Worm (Caenorhabditis elegans) whole organism, L4 larva: ENCODE data around the gene srh-241.

Experiments
- D1046.2 ChIP-seq: fragments of 200-800 bp; sonication (Bioruptor generic); IDR thresholded peaks from 2 replicates; pipeline ENCODE4 v1.3.6; 2022; ENCODE audit warnings: missing genetic modification characterization, missing compliant biosample characterization
- F10B5.3 ChIP-seq: sonication (generic microtip); optimal IDR thresholded peaks from 2 replicates; lab custom pipeline; 2016; ENCODE audit warnings: mild to moderate bottlenecking, missing genetic modification characterization, missing compliant biosample characterization
- F26F4.8 ChIP-seq: fragments of 200-800 bp; sonication (Bioruptor generic); conservative IDR thresholded peaks from 2 replicates; pipeline ENCODE4 v1.3.6; 2022; ENCODE audit warnings: missing genetic modification characterization, missing compliant biosample characterization
- F44E2.7 ChIP-seq: fragments of 200-800 bp; sonication (Bioruptor generic); IDR thresholded peaks from 2 replicates; pipeline ENCODE4 v2.1.2; 2022; ENCODE audit warnings: missing genetic modification characterization, missing compliant biosample characterization
- F49E8.2 ChIP-seq: sonication (generic microtip); optimal IDR thresholded peaks from 2 replicates; lab custom pipeline; 2016; ENCODE audit warnings: missing compliant biosample characterization, mild to moderate bottlenecking, missing genetic modification characterization, borderline replicate concordance
- T20F7.1 ChIP-seq: fragments of 200-800 bp; sonication (Bioruptor generic); optimal IDR thresholded peaks from 2 replicates; lab custom pipeline; 2018; ENCODE audit warnings: mild to moderate bottlenecking, missing genetic modification characterization, missing compliant biosample characterization
- Y5F2A.4 ChIP-seq: fragments of 200-800 bp; sonication (Bioruptor generic); optimal IDR thresholded peaks from 2 replicates; lab custom pipeline; 2018; ENCODE audit warnings: mild to moderate bottlenecking, missing genetic modification characterization, missing compliant biosample characterization
- ZK546.5 ChIP-seq, 2 experiments: sonication (generic microtip); optimal IDR thresholded peaks; 2 replicates each; lab custom pipeline; 2017; ENCODE audit warnings: missing biosample characterization in 2 of 2, missing genetic modification characterization in 2 of 2
- aha-1 ChIP-seq: fragments of 150-350 bp; peaks from one replicate; lab custom pipeline; 2014; ENCODE audit warnings: missing biosample characterization, missing genetic modification characterization
- ceh-28 ChIP-seq: fragments of 150-350 bp; optimal IDR thresholded peaks from 2 replicates; lab custom pipeline; 2014; ENCODE audit warnings: missing biosample characterization, missing genetic modification reagents, missing genetic modification characterization
- ceh-82 ChIP-seq: sonication (generic microtip); optimal IDR thresholded peaks from 2 replicates; lab custom pipeline; 2017; ENCODE audit warnings: missing biosample characterization, missing genetic modification characterization
- daf-16 ChIP-seq, 3 experiments: sonication (generic microtip); optimal IDR thresholded peaks; 2 replicates each; lab custom pipeline; 2016 to 2017; ENCODE audit warnings: missing genetic modification characterization in 3 of 3, missing genetic modification reagents in 3 of 3, mild to moderate bottlenecking in 2 of 3, missing compliant biosample characterization in 2 of 3, missing biosample characterization in 1 of 3, moderate library complexity in 1 of 3
- daf-8 ChIP-seq: fragments of 200-800 bp; sonication (Bioruptor generic); IDR thresholded peaks from 2 replicates; pipeline ENCODE4 v1.3.6; 2022; ENCODE audit warnings: missing genetic modification characterization, missing compliant biosample characterization
- dmd-6 ChIP-seq: fragments of 200-800 bp; sonication (Bioruptor generic); IDR thresholded peaks from 2 replicates; pipeline ENCODE4 v1.3.6; 2022; ENCODE audit warnings: missing genetic modification reagents, missing genetic modification characterization, missing compliant biosample characterization
- dve-1 ChIP-seq: sonication (generic microtip); optimal IDR thresholded peaks from 2 replicates; lab custom pipeline; 2017; ENCODE audit warnings: antibody characterized with exemption, mild to moderate bottlenecking, missing genetic modification characterization, missing compliant biosample characterization; ENCODE audit not compliant: insufficient read depth
- fkh-10 ChIP-seq: fragments of 150-350 bp; optimal IDR thresholded peaks from 2 replicates; lab custom pipeline; 2014; ENCODE audit warnings: missing biosample characterization, missing genetic modification reagents, missing genetic modification characterization
- fos-1 ChIP-seq: fragments of 150-350 bp; optimal IDR thresholded peaks from 2 replicates; lab custom pipeline; 2014; ENCODE audit warnings: missing biosample characterization, missing genetic modification characterization
- hlh-11 ChIP-seq: fragments of 200-800 bp; sonication (Bioruptor generic); optimal IDR thresholded peaks from 2 replicates; lab custom pipeline; 2018; ENCODE audit warnings: mild to moderate bottlenecking, missing genetic modification characterization, missing compliant biosample characterization
- lsy-2 ChIP-seq, 2 experiments: fragments of 150-350 bp in 1 of 2; sonication (generic microtip) in 1 of 2; optimal IDR thresholded peaks; 2 replicates each; lab custom pipeline; 2014 to 2017; ENCODE audit warnings: missing biosample characterization in 2 of 2, missing genetic modification characterization in 2 of 2
- mep-1 ChIP-seq: fragments of 150-350 bp; sonication (generic microtip); optimal IDR thresholded peaks from 3 replicates; lab custom pipeline; 2014; ENCODE audit warnings: missing biosample characterization, missing genetic modification characterization
- mxl-3 ChIP-seq: fragments of 200-800 bp; sonication (Bioruptor generic); optimal IDR thresholded peaks from 2 replicates; lab custom pipeline; 2018; ENCODE audit warnings: mild to moderate bottlenecking, missing genetic modification characterization, missing compliant biosample characterization
- nhr-102 ChIP-seq: sonication (generic microtip); optimal IDR thresholded peaks from 2 replicates; lab custom pipeline; 2016; ENCODE audit warnings: mild to moderate bottlenecking, missing genetic modification characterization, moderate library complexity, missing compliant biosample characterization
- nhr-48 ChIP-seq: sonication (generic microtip); optimal IDR thresholded peaks from 2 replicates; lab custom pipeline; 2016; ENCODE audit warnings: mild to moderate bottlenecking, missing genetic modification characterization, missing compliant biosample characterization
- nhr-76 ChIP-seq: fragments of 150-350 bp; optimal IDR thresholded peaks from 2 replicates; lab custom pipeline; 2014; ENCODE audit warnings: missing biosample characterization, missing genetic modification characterization
- php-3 ChIP-seq: fragments of 200-800 bp; sonication (Bioruptor generic); IDR thresholded peaks from 2 replicates; pipeline ENCODE4 v1.3.6; 2022; ENCODE audit warnings: missing genetic modification reagents, missing genetic modification characterization, missing compliant biosample characterization
- pqm-1 ChIP-seq: sonication (generic microtip); optimal IDR thresholded peaks from 2 replicates; lab custom pipeline; 2017; ENCODE audit warnings: missing biosample characterization, missing genetic modification characterization
- set-16 ChIP-seq: fragments of 200-800 bp; sonication (Bioruptor generic); IDR thresholded peaks from 2 replicates; pipeline ENCODE4 v1.3.6; 2022; ENCODE audit warnings: missing genetic modification reagents, missing genetic modification characterization, missing compliant biosample characterization
- skn-1 ChIP-seq: fragments of 150-350 bp; optimal IDR thresholded peaks from 2 replicates; lab custom pipeline; 2014; ENCODE audit warnings: missing biosample characterization, missing genetic modification characterization
- tra-1 ChIP-seq: fragments of 200-800 bp; sonication (Bioruptor generic); IDR thresholded peaks from 2 replicates; pipeline ENCODE4 v1.3.6; 2022; ENCODE audit warnings: missing genetic modification reagents, missing genetic modification characterization, missing compliant biosample characterization
- unc-62 ChIP-seq, 3 experiments: fragments of 150-350 bp in 1 of 3; sonication (generic microtip); optimal IDR thresholded peaks in 2 of 3; peaks in 1 of 3; 1 replicate in 1 of 3; 2 replicates in 2 of 3; lab custom pipeline; 2014 to 2017; ENCODE audit warnings: missing biosample characterization in 3 of 3, missing genetic modification characterization in 3 of 3, missing genetic modification reagents in 3 of 3, missing genotype in 1 of 3
- zfp-2 ChIP-seq: sonication (generic microtip); optimal IDR thresholded peaks from 2 replicates; lab custom pipeline; 2016; ENCODE audit warnings: mild to moderate bottlenecking, missing genetic modification characterization, missing compliant biosample characterization
- zip-11 ChIP-seq: fragments of 200-800 bp; sonication (Bioruptor generic); IDR thresholded peaks from 2 replicates; pipeline ENCODE4 v1.3.6; 2022; ENCODE audit warnings: missing genetic modification characterization, missing compliant biosample characterization
- zip-2 ChIP-seq: fragments of 150-350 bp; optimal IDR thresholded peaks from 2 replicates; lab custom pipeline; 2014; ENCODE audit warnings: missing biosample characterization, missing genetic modification characterization
- ztf-7 ChIP-seq: fragments of 150-350 bp; optimal IDR thresholded peaks from 2 replicates; lab custom pipeline; 2014; ENCODE audit warnings: missing biosample characterization, missing genetic modification characterization

The srh-241 gene

DNA sequence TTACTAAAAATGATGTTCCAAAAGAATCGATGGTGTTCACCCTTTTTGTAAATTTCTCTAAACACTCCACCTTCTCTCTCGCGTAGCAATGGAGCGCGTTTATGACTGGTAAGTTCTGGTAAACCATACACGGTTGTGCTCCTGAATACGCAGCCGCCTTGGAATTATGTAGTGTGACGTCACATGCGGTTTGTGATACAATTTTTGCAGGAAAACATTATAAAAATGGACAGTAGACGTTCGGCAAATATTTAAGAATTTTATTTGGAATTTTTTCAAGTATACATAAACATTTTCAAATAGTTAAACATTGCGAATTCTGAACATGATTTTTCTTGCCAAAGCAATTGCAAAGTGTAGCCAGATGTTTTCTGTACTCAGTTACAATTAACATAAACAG lies 8.1 kb upstream of the srh-241 start, which contains the start of gene F37B4.10 (continued):
- no peak for TF ChIP-seq mxl-3 (GFP tag; lab: Kevin White, UChicago)
- TF ChIP-seq nhr-102 (tag; lab: Kevin White, UChicago), result no peak
- no peak for TF ChIP-seq nhr-48
- TF ChIP-seq T20F7.1, result no peak
- no peak for TF ChIP-seq Y5F2A.4 (GFP tag; lab: Kevin White, UChicago)
- no peak for TF ChIP-seq tra-1 (GFP tag; lab: Robert Waterston, UW)

DNA sequence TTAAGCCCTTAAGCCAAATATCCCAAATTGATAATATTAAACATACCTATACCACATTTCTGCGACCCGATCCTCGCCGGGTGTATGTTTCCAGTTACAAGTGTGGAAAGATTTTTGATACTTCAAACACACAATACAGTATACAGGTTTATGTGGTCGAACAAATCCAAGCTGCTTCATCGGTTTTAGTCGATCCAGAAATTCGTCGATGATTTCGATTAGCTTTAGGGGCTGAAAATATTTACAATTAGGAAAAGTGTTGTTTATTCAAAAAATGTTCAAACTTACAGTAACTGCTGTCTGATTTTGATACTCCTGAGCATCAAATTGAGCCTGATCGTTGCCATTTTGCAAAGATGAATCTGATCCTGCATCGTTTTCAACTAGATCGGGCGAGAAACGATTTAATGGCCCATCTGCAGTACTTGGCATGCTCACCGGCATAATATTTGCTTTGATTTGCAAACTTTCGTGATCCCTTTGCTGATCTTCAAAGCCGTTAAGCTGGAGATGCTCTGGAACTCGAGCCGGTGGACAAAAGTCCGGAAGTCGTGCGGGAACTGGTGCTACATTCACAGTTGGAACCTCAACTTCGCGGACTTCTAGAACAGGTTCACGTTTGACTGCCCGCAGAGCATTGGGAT lies 6.9 kb upstream of the srh-241 start:
- 0 out of 2 replicates have a peak, but pooled peaks have one; percentile 13 for TF ChIP-seq php-3 (GFP tag; lab: Robert Waterston, UW)
- TF ChIP-seq dmd-6, result no peak
- peak; percentile 65 for TF ChIP-seq aha-1
- TF ChIP-seq unc-62 (GFP tag; optimal IDR thresholded peaks at IDR 0.05 in 1 of 2; lab: Kevin White, UChicago), result peak in 1 of 2 experiments; percentile 76
- TF ChIP-seq unc-62 (tag; optimal IDR thresholded peaks at IDR 0.05; lab: Kevin White, UChicago), result no peak

DNA sequence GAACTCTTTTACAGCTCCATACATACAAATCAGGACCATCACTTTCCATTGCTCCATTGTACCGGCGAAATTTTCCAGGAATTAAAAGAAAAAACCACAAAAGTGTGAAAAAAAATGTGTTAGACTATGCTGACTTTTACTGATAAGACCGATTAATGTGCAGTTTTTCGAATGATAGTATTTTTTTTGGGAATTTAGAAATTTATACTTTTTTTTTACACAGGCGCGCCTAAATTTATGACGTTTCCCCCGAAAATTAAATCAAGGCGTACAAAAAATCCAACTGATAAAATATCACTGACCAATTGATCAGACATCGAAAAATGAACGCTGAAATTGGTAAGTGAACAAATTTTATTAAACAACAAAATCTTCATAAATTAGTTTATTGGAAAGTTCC lies 6.0 kb upstream of the srh-241 start, which contains the start of gene folt-2:
folt-2 (minus strand) TSS at position 179 of the 400 bp plus-strand sequence.
- TF ChIP-seq pqm-1 (tag; lab: Kevin White, UChicago) (peak; percentile 25), hlh-11 (tag; lab: Kevin White, UChicago) (peak; percentile 37), mep-1 (tag; lab: Kevin White, UChicago) (peak; percentile 16), php-3 (GFP tag; lab: Robert Waterston, UW) (peak; percentile 56; the same call in 1 of the 2 replicates), zfp-2 (tag; lab: Kevin White, UChicago) (no peak), dve-1 (tag; lab: Kevin White, UChicago) (peak; percentile 74), nhr-76 (no peak), dmd-6 (peak; percentile 72), F10B5.3 (tag; lab: Kevin White, UChicago) (no peak), daf-16 (GFP tag; optimal IDR thresholded peaks at IDR 0.05; lab: Kevin White, UChicago) (no peak), daf-16 (tag; optimal IDR thresholded peaks at IDR 0.05; lab: Kevin White, UChicago) (peak; percentile 48)

DNA sequence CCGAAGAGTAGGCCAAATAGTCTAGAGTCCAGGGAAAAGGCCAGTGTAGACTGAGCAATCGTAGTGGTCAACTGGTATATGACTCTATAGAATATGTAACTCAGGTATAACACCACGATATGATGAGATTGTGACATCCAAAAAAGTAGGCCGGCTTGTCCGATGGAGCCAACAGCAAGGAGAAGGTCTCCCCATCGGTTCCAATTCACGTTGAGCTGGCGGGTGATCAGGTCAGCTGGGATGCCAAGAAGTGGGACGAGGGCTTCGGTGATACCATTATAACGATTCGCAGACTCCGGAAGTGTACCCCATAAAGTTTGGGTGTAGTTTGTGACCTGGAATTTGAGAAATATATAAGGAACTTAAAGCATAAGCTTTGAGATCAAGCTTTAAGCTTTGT lies 3.5 kb upstream of the srh-241 start:
- TF ChIP-seq daf-8 (GFP tag; lab: Robert Waterston, UW) (no peak), F44E2.7 (GFP tag; lab: Robert Waterston, UW) (0 out of 2 replicates have a peak, but pooled peaks have one; percentile 18), nhr-48 (no peak), F26F4.8 (GFP tag; lab: Robert Waterston, UW) (no peak), F49E8.2 (no peak), skn-1 (tag; lab: Kevin White, UChicago) (no peak), zip-11 (GFP tag; lab: Robert Waterston, UW) (no peak), set-16 (GFP tag; lab: Robert Waterston, UW) (no peak), D1046.2 (no peak), zip-2 (no peak), ceh-82 (tag; lab: Kevin White, UChicago) (no peak), nhr-102 (tag; lab: Kevin White, UChicago) (peak; percentile 17), ZK546.5 (tag; optimal IDR thresholded peaks at IDR 0.05; lab: Kevin White, UChicago) (no peak), fos-1 (tag; lab: Kevin White, UChicago) (no peak), unc-62 (GFP tag; optimal IDR thresholded peaks at IDR 0.05 in 1 of 2; lab: Kevin White, UChicago) (peak in 1 of 2 experiments; percentile 88), unc-62 (tag; optimal IDR thresholded peaks at IDR 0.05; lab: Kevin White, UChicago) (no peak), ztf-7 (no peak), lsy-2 (tag; optimal IDR thresholded peaks at IDR 0.05; lab: Kevin White, UChicago) (no peak), fkh-10 (GFP tag; lab: Kevin White, UChicago) (no peak), dmd-6 (no peak), T20F7.1 (no peak), ceh-28 (tag; lab: Kevin White, UChicago) (no peak), nhr-76 (no peak)
- TF ChIP-seq, all 104 proteins: peak for 3
